Worm (Caenorhabditis elegans) whole organism, L2 larva: ENCODE results near the gene ZK1067.3.

Experiments used
- C34F6.9 ChIP-seq: fragments of 150-350 bp; optimal IDR thresholded peaks from 2 replicates; lab custom pipeline; 2014; ENCODE audit warnings: missing biosample characterization, missing genetic modification characterization
- F13H6.1 ChIP-seq: sonication (generic microtip); optimal IDR thresholded peaks from 2 replicates; lab custom pipeline; 2016; ENCODE audit warnings: missing genetic modification characterization, missing compliant biosample characterization
- R02D3.7 ChIP-seq: fragments of 150-350 bp; optimal IDR thresholded peaks from 2 replicates; lab custom pipeline; 2014; ENCODE audit warnings: missing biosample characterization, missing genetic modification characterization
- Y55F3AM.14 ChIP-seq: fragments of 200-800 bp; sonication (Bioruptor generic); optimal IDR thresholded peaks from 2 replicates; lab custom pipeline; 2018; ENCODE audit warnings: mild to moderate bottlenecking, missing genetic modification characterization, missing compliant biosample characterization
- ZK546.5 ChIP-seq: sonication (generic microtip); optimal IDR thresholded peaks from 2 replicates; lab custom pipeline; 2017; ENCODE audit warnings: missing biosample characterization, missing genetic modification characterization
- alr-1 ChIP-seq: fragments of 150-350 bp; optimal IDR thresholded peaks from 2 replicates; lab custom pipeline; 2014; ENCODE audit warnings: missing biosample characterization, missing genetic modification characterization
- aly-2 ChIP-seq: fragments of 150-350 bp; optimal IDR thresholded peaks from 2 replicates; lab custom pipeline; 2014; ENCODE audit warnings: missing biosample characterization, missing genetic modification characterization
- ama-1 ChIP-seq: fragments of 150-350 bp; optimal IDR thresholded peaks from 2 replicates; lab custom pipeline; 2018; ENCODE audit warnings: inconsistent platforms
- blmp-1 ChIP-seq: sonication (generic microtip); optimal IDR thresholded peaks from 2 replicates; lab custom pipeline; 2017; ENCODE audit warnings: missing genetic modification characterization, mild to moderate bottlenecking, missing compliant biosample characterization, antibody characterized with exemption, moderate library complexity; ENCODE audit not compliant: insufficient read depth
- ceh-16 ChIP-seq: fragments of 150-350 bp; optimal IDR thresholded peaks from 2 replicates; lab custom pipeline; 2014; ENCODE audit warnings: missing biosample characterization, missing genetic modification characterization
- ceh-82 ChIP-seq: fragments of 150-350 bp; optimal IDR thresholded peaks from 2 replicates; lab custom pipeline; 2014; ENCODE audit warnings: missing biosample characterization, missing genetic modification characterization
- crh-2 ChIP-seq: sonication (generic microtip); optimal IDR thresholded peaks from 2 replicates; lab custom pipeline; 2017; ENCODE audit warnings: missing biosample characterization, missing genetic modification characterization
- dmd-4 ChIP-seq: sonication (generic microtip); optimal IDR thresholded peaks from 2 replicates; lab custom pipeline; 2017; ENCODE audit warnings: missing biosample characterization, missing genetic modification characterization
- egl-27 ChIP-seq: sonication (generic microtip); optimal IDR thresholded peaks from 3 replicates; lab custom pipeline; 2017; ENCODE audit warnings: missing biosample characterization, missing genetic modification reagents, missing genetic modification characterization
- elt-1 ChIP-seq: fragments of 150-350 bp; optimal IDR thresholded peaks from 2 replicates; lab custom pipeline; 2014; ENCODE audit warnings: missing biosample characterization, missing genetic modification characterization
- elt-3 ChIP-seq: sonication (generic microtip); optimal IDR thresholded peaks from 2 replicates; lab custom pipeline; 2017; ENCODE audit warnings: missing biosample characterization, missing genetic modification characterization
- fos-1 ChIP-seq: fragments of 150-350 bp; optimal IDR thresholded peaks from 2 replicates; lab custom pipeline; 2014; ENCODE audit warnings: missing biosample characterization, missing genetic modification characterization
- gmeb-1 ChIP-seq: fragments of 150-350 bp; optimal IDR thresholded peaks from 2 replicates; lab custom pipeline; 2014; ENCODE audit warnings: missing biosample characterization, missing genetic modification characterization
- lin-11 ChIP-seq: fragments of 150-350 bp; sonication (generic microtip); optimal IDR thresholded peaks from 2 replicates; lab custom pipeline; 2014; ENCODE audit warnings: missing biosample characterization, missing genetic modification characterization, inconsistent platforms, mixed read lengths
- lin-13 ChIP-seq: fragments of 150-350 bp; optimal IDR thresholded peaks from 2 replicates; lab custom pipeline; 2014; ENCODE audit warnings: missing biosample characterization, missing genetic modification reagents, missing genetic modification characterization
- lin-39 ChIP-seq: fragments of 150-350 bp; optimal IDR thresholded peaks from 2 replicates; lab custom pipeline; 2014; ENCODE audit warnings: missing biosample characterization, missing genetic modification reagents, missing genetic modification characterization
- lsy-2 ChIP-seq, 2 experiments: fragments of 150-350 bp in 1 of 2; sonication (generic microtip) in 1 of 2; optimal IDR thresholded peaks; 2 replicates each; lab custom pipeline; 2014 to 2017; ENCODE audit warnings: missing biosample characterization in 2 of 2, missing genetic modification characterization in 2 of 2
- mab-5 ChIP-seq: fragments of 150-350 bp; optimal IDR thresholded peaks from 2 replicates; lab custom pipeline; 2014; ENCODE audit warnings: missing biosample characterization, missing genetic modification characterization
- mbf-1 ChIP-seq: sonication (generic microtip); optimal IDR thresholded peaks from 2 replicates; lab custom pipeline; 2017; ENCODE audit warnings: missing biosample characterization, missing genetic modification characterization
- mdl-1 ChIP-seq, 2 experiments: fragments of 150-350 bp in 1 of 2; sonication (generic microtip) in 1 of 2; optimal IDR thresholded peaks; 2 replicates each; lab custom pipeline; 2017; ENCODE audit warnings: missing biosample characterization in 2 of 2, missing genetic modification characterization in 2 of 2
- nhr-10 ChIP-seq: sonication (generic microtip); optimal IDR thresholded peaks from 2 replicates; lab custom pipeline; 2017; ENCODE audit warnings: missing biosample characterization, missing genetic modification characterization
- nhr-11 ChIP-seq: fragments of 150-350 bp; optimal IDR thresholded peaks from 2 replicates; lab custom pipeline; 2014; ENCODE audit warnings: missing biosample characterization, missing genetic modification characterization
- nhr-12 ChIP-seq: fragments of 150-350 bp; optimal IDR thresholded peaks from 2 replicates; lab custom pipeline; 2014; ENCODE audit warnings: missing biosample characterization, missing genetic modification characterization
- nhr-129 ChIP-seq: fragments of 150-350 bp; optimal IDR thresholded peaks from 2 replicates; lab custom pipeline; 2014; ENCODE audit warnings: missing biosample characterization, missing genetic modification characterization
- nhr-21 ChIP-seq: fragments of 150-350 bp; optimal IDR thresholded peaks from 2 replicates; lab custom pipeline; 2014; ENCODE audit warnings: missing biosample characterization, missing genetic modification characterization
- nhr-23 ChIP-seq: fragments of 150-350 bp; optimal IDR thresholded peaks from 2 replicates; lab custom pipeline; 2014; ENCODE audit warnings: missing biosample characterization, missing genetic modification reagents, missing genetic modification characterization
- nhr-237 ChIP-seq: fragments of 150-350 bp; optimal IDR thresholded peaks from 2 replicates; lab custom pipeline; 2014; ENCODE audit warnings: missing biosample characterization, missing genetic modification characterization
- nhr-25 ChIP-seq: fragments of 150-350 bp; sonication (generic microtip); optimal IDR thresholded peaks from 3 replicates; lab custom pipeline; 2014; ENCODE audit warnings: missing biosample characterization, missing genetic modification characterization
- nhr-6 ChIP-seq: fragments of 150-350 bp; optimal IDR thresholded peaks from 2 replicates; lab custom pipeline; 2014; ENCODE audit warnings: missing biosample characterization, missing genetic modification characterization
- nhr-77 ChIP-seq: fragments of 150-350 bp; optimal IDR thresholded peaks from 2 replicates; lab custom pipeline; 2014; ENCODE audit warnings: missing biosample characterization, missing genetic modification characterization
- peb-1 ChIP-seq: fragments of 150-350 bp; optimal IDR thresholded peaks from 2 replicates; lab custom pipeline; 2014; ENCODE audit warnings: missing biosample characterization, missing genetic modification characterization
- sem-4 ChIP-seq: fragments of 150-350 bp; optimal IDR thresholded peaks from 2 replicates; lab custom pipeline; 2014; ENCODE audit warnings: missing biosample characterization, missing genetic modification reagents, missing genetic modification characterization
- skn-1 ChIP-seq: sonication (generic microtip); optimal IDR thresholded peaks from 2 replicates; lab custom pipeline; 2017; ENCODE audit warnings: missing biosample characterization, missing genetic modification characterization
- sma-3 ChIP-seq: sonication (generic microtip); optimal IDR thresholded peaks from 2 replicates; lab custom pipeline; 2016; ENCODE audit warnings: missing genetic modification reagents, missing genetic modification characterization, missing compliant biosample characterization
- sma-9 ChIP-seq, 2 experiments: fragments of 150-350 bp in 1 of 2; sonication (generic microtip) in 1 of 2; optimal IDR thresholded peaks; 2 replicates each; lab custom pipeline; 2014 to 2016; ENCODE audit warnings: missing genetic modification characterization in 2 of 2, mild to moderate bottlenecking in 1 of 2, missing biosample characterization in 1 of 2, missing compliant biosample characterization in 1 of 2, missing genetic modification reagents in 1 of 2, moderate library complexity in 1 of 2
- snpc-4 ChIP-seq: fragments of 150-350 bp; optimal IDR thresholded peaks from 2 replicates; lab custom pipeline; 2014; ENCODE audit warnings: missing biosample characterization, missing genetic modification characterization
- unc-39 ChIP-seq: fragments of 150-350 bp; optimal IDR thresholded peaks from 2 replicates; lab custom pipeline; 2014; ENCODE audit warnings: missing biosample characterization, missing genetic modification characterization
- unc-55 ChIP-seq: fragments of 150-350 bp; sonication (generic microtip); optimal IDR thresholded peaks from 3 replicates; lab custom pipeline; 2014; ENCODE audit warnings: missing biosample characterization, missing genetic modification reagents, missing genetic modification characterization
- unc-62 ChIP-seq: fragments of 150-350 bp; optimal IDR thresholded peaks from 2 replicates; lab custom pipeline; 2014; ENCODE audit warnings: missing biosample characterization, missing genetic modification reagents, missing genetic modification characterization
- zag-1 ChIP-seq: fragments of 150-350 bp; optimal IDR thresholded peaks from 2 replicates; lab custom pipeline; 2014; ENCODE audit warnings: missing biosample characterization, missing genetic modification characterization
- ztf-1 ChIP-seq: fragments of 200-800 bp; sonication (Bioruptor generic); conservative IDR thresholded peaks from 2 replicates; pipeline ENCODE4 v1.3.6; 2022; ENCODE audit warnings: missing genetic modification characterization, missing compliant biosample characterization
- ztf-11 ChIP-seq: sonication (generic microtip); optimal IDR thresholded peaks from 2 replicates; lab custom pipeline; 2017; ENCODE audit warnings: missing biosample characterization, missing genetic modification characterization
- ztf-4 ChIP-seq: fragments of 150-350 bp; optimal IDR thresholded peaks from 2 replicates; lab custom pipeline; 2014; ENCODE audit warnings: missing biosample characterization, missing genetic modification characterization

ZK1067.3 gene

ce11 chrII:9261931-9262562 is 39.0 kb downstream of the ZK1067.3 start, which contains the start of gene aqp-2:
TSS of gene aqp-2 (minus strand) at chrII:9261981.
- no peak for TF ChIP-seq egl-27 (tag; lab: Kevin White, UChicago)
- no peak for TF ChIP-seq Y55F3AM.14 (GFP tag; lab: Kevin White, UChicago)
- peak; percentile 17 for TF ChIP-seq C34F6.9 (tag; lab: Kevin White, UChicago)
- TF ChIP-seq ztf-11: no peak
- TF ChIP-seq aly-2: no peak
- TF ChIP-seq crh-2 (tag; lab: Kevin White, UChicago): no peak
- no peak for TF ChIP-seq ztf-1 (GFP tag; lab: Robert Waterston, UW)
- peak; percentile 2 for TF ChIP-seq fos-1
- TF ChIP-seq gmeb-1 (tag; lab: Kevin White, UChicago): no peak
- TF ChIP-seq R02D3.7 (tag; lab: Kevin White, UChicago): no peak
- no peak for TF ChIP-seq lin-11 (tag; lab: Kevin White, UChicago)
- no peak for TF ChIP-seq ztf-4
- peak; percentile 82 for TF ChIP-seq sma-9 (GFP tag; optimal IDR thresholded peaks at IDR 0.05; lab: Kevin White, UChicago)
- TF ChIP-seq sma-9 (tag; optimal IDR thresholded peaks at IDR 0.05; lab: Kevin White, UChicago): no peak
- TF ChIP-seq nhr-237 (tag; lab: Kevin White, UChicago): no peak
- no peak for TF ChIP-seq ZK546.5 (tag; lab: Kevin White, UChicago)
- TF ChIP-seq nhr-10 (tag; lab: Kevin White, UChicago): no peak
- no peak for TF ChIP-seq dmd-4 (tag; lab: Kevin White, UChicago)
- TF ChIP-seq lin-13 (GFP tag; lab: Kevin White, UChicago): no peak
- no peak for TF ChIP-seq nhr-11 (tag; lab: Kevin White, UChicago)
- no peak for TF ChIP-seq mbf-1 (tag; lab: Kevin White, UChicago)
- no peak for TF ChIP-seq lin-39 (tag; lab: Kevin White, UChicago)
- no peak for TF ChIP-seq sem-4
- TF ChIP-seq snpc-4 (tag; lab: Kevin White, UChicago): no peak
- TF ChIP-seq nhr-25 (tag; lab: Kevin White, UChicago): peak; percentile 31
- TF ChIP-seq ceh-16 (tag; lab: Kevin White, UChicago): no peak
- TF ChIP-seq alr-1 (tag; lab: Kevin White, UChicago): no peak
- TF ChIP-seq nhr-23 (tag; lab: Kevin White, UChicago): no peak
- TF ChIP-seq blmp-1 (tag; lab: Kevin White, UChicago): no peak
- no peak for TF ChIP-seq mdl-1 (tag; optimal IDR thresholded peaks at IDR 0.05; lab: Kevin White, UChicago)
- TF ChIP-seq nhr-6 (tag; lab: Kevin White, UChicago): no peak
- TF ChIP-seq lsy-2 (tag; optimal IDR thresholded peaks at IDR 0.05; lab: Kevin White, UChicago): peak in 1 of 2 experiments; percentile 36
- TF ChIP-seq zag-1 (tag; lab: Kevin White, UChicago): no peak
- TF ChIP-seq nhr-129 (tag; lab: Kevin White, UChicago): peak; percentile 53
- no peak for TF ChIP-seq skn-1 (tag; lab: Kevin White, UChicago)
- TF ChIP-seq sma-3 (GFP tag; lab: Kevin White, UChicago): no peak
- no peak for TF ChIP-seq nhr-12
- no peak for TF ChIP-seq elt-1
- no peak for TF ChIP-seq unc-39 (tag; lab: Kevin White, UChicago)
- no peak for TF ChIP-seq nhr-77
- TF ChIP-seq unc-55 (GFP tag; lab: Kevin White, UChicago): no peak
- no peak for TF ChIP-seq peb-1 (tag; lab: Kevin White, UChicago)
- TF ChIP-seq F13H6.1 (tag; lab: Kevin White, UChicago): peak; percentile 68
- TF ChIP-seq unc-62 (GFP tag; lab: Kevin White, UChicago): no peak
- TF ChIP-seq mab-5 (tag; lab: Kevin White, UChicago): no peak
- TF ChIP-seq nhr-21 (tag; lab: Kevin White, UChicago): no peak
- TF ChIP-seq ama-1 (lab: Kevin White, UChicago): peak; percentile 17
- no peak for TF ChIP-seq ceh-82
- no peak for TF ChIP-seq elt-3 (tag; lab: Kevin White, UChicago)
- TF ChIP-seq, all 48 proteins: peak for 8
